Worm (Caenorhabditis elegans): ENCODE measurements around the gene coa-1.

The coa-1 gene

ce11 chrIV:186110-186509, 19.0 kb upstream of the coa-1 start:
- TF ChIP-seq him-1 (tag; optimal IDR thresholded peaks at IDR 0.05), result no peak
- TF ChIP-seq W03F9.2 (tag; optimal IDR thresholded peaks at IDR 0.05), result no peak
- no peak for TF ChIP-seq dao-5 (tag; optimal IDR thresholded peaks at IDR 0.05)

ce11 chrIV:187336-187735, 17.8 kb upstream of the coa-1 start:
- TF ChIP-seq W03F9.2 (tag; optimal IDR thresholded peaks at IDR 0.05) (no peak), dao-5 (tag; optimal IDR thresholded peaks at IDR 0.05) (no peak), him-1 (tag; optimal IDR thresholded peaks at IDR 0.05) (no peak)

- TF ChIP-seq him-1 (tag; optimal IDR thresholded peaks at IDR 0.05) (no peak), W03F9.2 (tag; optimal IDR thresholded peaks at IDR 0.05) (no peak)
These were observed 16.0 kb upstream of the coa-1 start for ce11 chrIV:189087-189486.

ce11 chrIV:192046-192445, 13.1 kb upstream of the coa-1 start, which contains the start of gene Y38C1AA.12:
Gene Y38C1AA.12, plus strand, starts transcription at chrIV:192256.
- TF ChIP-seq him-1 (tag; optimal IDR thresholded peaks at IDR 0.05) (peak; percentile 42), dao-5 (tag; optimal IDR thresholded peaks at IDR 0.05) (no peak), W03F9.2 (tag; optimal IDR thresholded peaks at IDR 0.05) (peak; percentile 80)

ce11 chrIV:194442-194841, 10.7 kb upstream of the coa-1 start, which contains the start of gene csn-3:
Gene csn-3, plus strand, starts transcription at chrIV:194742.
- TF ChIP-seq dao-5 (tag; optimal IDR thresholded peaks at IDR 0.05), result no peak
- no peak for TF ChIP-seq him-1 (tag; optimal IDR thresholded peaks at IDR 0.05)
- TF ChIP-seq W03F9.2 (tag; optimal IDR thresholded peaks at IDR 0.05), result no peak

ce11 chrIV:202921-203652, 2.0 kb upstream of the coa-1 start, which contains the start of gene gfrp-1:
Gene gfrp-1, plus strand, starts transcription at chrIV:203602.
- TF ChIP-seq dao-5 (tag; optimal IDR thresholded peaks at IDR 0.05) (no peak), W03F9.2 (tag; optimal IDR thresholded peaks at IDR 0.05) (no peak), him-1 (tag; optimal IDR thresholded peaks at IDR 0.05) (no peak)

- TF ChIP-seq dao-5 (tag; optimal IDR thresholded peaks at IDR 0.05) (no peak), W03F9.2 (tag; optimal IDR thresholded peaks at IDR 0.05) (no peak), him-1 (tag; optimal IDR thresholded peaks at IDR 0.05) (no peak)
These were observed 2.8 kb downstream of the coa-1 start, which contains the start of gene Y38C1AA.1 for ce11 chrIV:207885-208284. Gene Y38C1AA.1, plus strand, starts transcription at chrIV:208185.

- TF ChIP-seq W03F9.2 (tag; optimal IDR thresholded peaks at IDR 0.05) (no peak), dao-5 (tag; optimal IDR thresholded peaks at IDR 0.05) (no peak), him-1 (tag; optimal IDR thresholded peaks at IDR 0.05) (no peak)
These were observed 5.5 kb downstream of the coa-1 start for ce11 chrIV:210591-210990.

ce11 chrIV:218252-218651, 13.2 kb downstream of the coa-1 start, which contains the start of gene prdx-6:
Gene prdx-6, plus strand, starts transcription at chrIV:218552.
- TF ChIP-seq him-1 (tag; optimal IDR thresholded peaks at IDR 0.05) (no peak), dao-5 (tag; optimal IDR thresholded peaks at IDR 0.05) (no peak), W03F9.2 (tag; optimal IDR thresholded peaks at IDR 0.05) (no peak)

ce11 chrIV:231673-232072, 26.6 kb downstream of the coa-1 start, which contains the start of gene gtf-2H1:
Gene gtf-2H1, minus strand, starts transcription at chrIV:231773.
- TF ChIP-seq W03F9.2 (tag; optimal IDR thresholded peaks at IDR 0.05) (no peak), him-1 (tag; optimal IDR thresholded peaks at IDR 0.05) (no peak), dao-5 (tag; optimal IDR thresholded peaks at IDR 0.05) (no peak)

- no peak for TF ChIP-seq him-1 (tag; optimal IDR thresholded peaks at IDR 0.05)
- TF ChIP-seq W03F9.2 (tag; optimal IDR thresholded peaks at IDR 0.05), result no peak
- no peak for TF ChIP-seq dao-5 (tag; optimal IDR thresholded peaks at IDR 0.05)
These were observed 31.0 kb downstream of the coa-1 start for ce11 chrIV:236138-236537.

- TF ChIP-seq dao-5 (tag; optimal IDR thresholded peaks at IDR 0.05) (no peak), W03F9.2 (tag; optimal IDR thresholded peaks at IDR 0.05) (no peak), him-1 (tag; optimal IDR thresholded peaks at IDR 0.05) (no peak)
These were observed 32.3 kb downstream of the coa-1 start, which contains the start of gene ints-13 for ce11 chrIV:237350-237749. Gene ints-13, minus strand, starts transcription at chrIV:237450.

- no peak for TF ChIP-seq dao-5 (tag; optimal IDR thresholded peaks at IDR 0.05)
- TF ChIP-seq W03F9.2 (tag; optimal IDR thresholded peaks at IDR 0.05), result no peak
- TF ChIP-seq him-1 (tag; optimal IDR thresholded peaks at IDR 0.05), result no peak
These were observed 35.2 kb downstream of the coa-1 start, which contains the start of the genes fnta-1 and cogc-8 for ce11 chrIV:240257-240754. Gene fnta-1, minus strand, starts transcription at chrIV:240307. Gene cogc-8, plus strand, starts transcription at chrIV:240451.

ce11 chrIV:244278-244677, 39.2 kb downstream of the coa-1 start:
- TF ChIP-seq W03F9.2 (tag; optimal IDR thresholded peaks at IDR 0.05) (no peak), him-1 (tag; optimal IDR thresholded peaks at IDR 0.05) (no peak), dao-5 (tag; optimal IDR thresholded peaks at IDR 0.05) (no peak)
